Fruit fly (Drosophila melanogaster): ENCODE results near the gene Phf7.
A peak's percentile ranks its signal among the peaks of the same experiment; 100 is the strongest.

Gene Phf7

DNA sequence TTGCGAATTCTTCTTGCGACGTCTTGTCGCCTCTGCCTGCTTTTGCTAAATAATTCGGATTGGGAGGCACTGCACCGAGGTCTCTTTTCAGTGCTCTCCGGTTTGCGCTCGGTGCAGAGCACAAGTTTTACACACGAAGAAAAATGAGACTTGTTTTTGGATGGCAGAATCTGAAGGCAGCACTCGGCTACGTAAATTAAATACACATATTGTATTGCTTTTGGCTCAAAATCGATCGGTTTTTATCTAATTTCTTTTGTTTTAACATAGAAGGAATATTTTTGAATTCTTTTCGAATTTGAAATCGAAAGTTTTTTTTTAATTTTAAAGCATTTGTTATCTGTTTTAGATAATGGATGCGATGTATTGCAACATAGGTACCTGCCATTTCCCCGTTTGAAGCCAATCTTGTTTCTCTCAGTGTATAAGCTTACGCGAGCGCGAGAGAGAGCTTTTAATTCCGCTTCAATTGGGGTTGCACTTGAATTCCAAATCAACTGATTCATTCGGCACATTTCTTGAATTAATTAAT lies 7.9 kb upstream of the Phf7 start, which contains the start of gene AnxB10 (continued):
- TF ChIP-seq achi (GFP tag; optimal IDR thresholded peaks at IDR 0.05) (peak; percentile 94), spab (GFP tag; optimal IDR thresholded peaks at IDR 0.05) (peak; percentile 90), CG7368 (GFP tag; optimal IDR thresholded peaks at IDR 0.05) (peak; percentile 93), CG11762 (GFP tag; optimal IDR thresholded peaks at IDR 0.05; ENCODE audit: insufficient read depth) (peak; percentile 94), CG10631 (GFP tag; optimal IDR thresholded peaks at IDR 0.05) (peak; percentile 93), CG3032 (tag; optimal IDR thresholded peaks at IDR 0.05) (peak; percentile 93), CG3919 (GFP tag; optimal IDR thresholded peaks at IDR 0.05) (peak; percentile 96), net (GFP tag; optimal IDR thresholded peaks at IDR 0.05) (peak; percentile 96), Hr38 (GFP tag; optimal IDR thresholded peaks at IDR 0.05) (peak; percentile 32), dsx (GFP tag; optimal IDR thresholded peaks at IDR 0.05; ENCODE audit: poor library complexity, severe bottlenecking) (peak; percentile 84), Hr4 (GFP tag; optimal IDR thresholded peaks at IDR 0.05) (peak; percentile 93), CG8632 (GFP tag; optimal IDR thresholded peaks at IDR 0.05) (peak; percentile 95), CG4318 (GFP tag; optimal IDR thresholded peaks at IDR 0.05) (peak; percentile 90), CG9139 (GFP tag; optimal IDR thresholded peaks at IDR 0.05) (peak; percentile 88), CG6854 (GFP tag; optimal IDR thresholded peaks at IDR 0.05) (peak; percentile 88), Ets21C (GFP tag; optimal IDR thresholded peaks at IDR 0.05) (peak; percentile 92), salr (GFP tag; optimal IDR thresholded peaks at IDR 0.05) (peak; percentile 69 to 94), Blimp-1 (GFP tag; optimal IDR thresholded peaks at IDR 0.05) (peak; percentile 83), Gug (GFP tag; IDR thresholded peaks at IDR 0.05) (peak; percentile 90), cyc (GFP tag; optimal IDR thresholded peaks at IDR 0.05) (peak; percentile 94), CG15336 (GFP tag; IDR thresholded peaks at IDR 0.05) (peak; percentile 95), CG8119 (GFP tag; IDR thresholded peaks at IDR 0.05) (peak; percentile 94), eg (GFP tag; IDR thresholded peaks at IDR 0.05) (peak; percentile 86; the same call in 2 of the 3 replicates), Smox (GFP tag; optimal IDR thresholded peaks at IDR 0.05) (peak; percentile 94), CG16779 (tag; optimal IDR thresholded peaks at IDR 0.05) (peak; percentile 87), Sox15 (GFP tag; optimal IDR thresholded peaks at IDR 0.05) (peak; percentile 94), CG6808 (GFP tag; optimal IDR thresholded peaks at IDR 0.05) (peak; percentile 94), vri (GFP tag; optimal IDR thresholded peaks at IDR 0.05) (peak; percentile 87), CG10669 (GFP tag; optimal IDR thresholded peaks at IDR 0.05) (peak; percentile 95), CG34406 (GFP tag; optimal IDR thresholded peaks at IDR 0.05) (peak; percentile 95), CG6792 (GFP tag; optimal IDR thresholded peaks at IDR 0.05) (peak; percentile 97), CG1621 (tag; optimal IDR thresholded peaks at IDR 0.05) (peak; percentile 81), Eip78C (GFP tag) (peak; percentile 99), lz (GFP tag; optimal IDR thresholded peaks at IDR 0.05) (peak; percentile 96), Ets96B (tag; optimal IDR thresholded peaks at IDR 0.05) (peak; percentile 92), CG6276 (GFP tag; optimal IDR thresholded peaks at IDR 0.05) (peak; percentile 93), Sox14 (GFP tag; optimal IDR thresholded peaks at IDR 0.05) (peak; percentile 95)

DNA sequence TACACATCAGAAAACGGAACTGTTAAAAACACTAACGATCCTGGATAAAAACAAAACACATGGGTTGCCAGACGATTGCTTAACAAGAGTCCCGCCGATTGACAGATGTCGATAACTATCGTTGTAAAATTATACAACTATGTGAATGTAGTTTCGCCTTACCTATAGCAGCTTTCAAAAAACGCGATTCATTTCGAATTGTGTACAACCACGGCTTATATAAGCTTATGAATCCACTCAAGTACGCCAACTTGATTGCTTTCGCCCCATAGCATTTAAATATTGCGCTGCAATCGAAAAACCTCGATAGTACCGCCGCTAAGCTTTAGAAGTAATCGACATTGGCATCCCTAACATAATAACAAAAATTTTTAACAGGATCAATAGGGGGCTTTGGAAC lies 4.3 kb upstream of the Phf7 start, which contains the start of the genes CG9581 and CG9578:
Gene CG9581 (minus strand): TSS at position 84 of the 400 bp plus-strand sequence.
Gene CG9578 (plus strand): TSS at position 325 of the 400 bp plus-strand sequence.
- TF ChIP-seq CG3032 (tag; optimal IDR thresholded peaks at IDR 0.05) = peak; percentile 25
- TF ChIP-seq fkh (GFP tag; optimal IDR thresholded peaks at IDR 0.05) = peak; percentile 52
- no peak for TF ChIP-seq Hr38 (GFP tag; optimal IDR thresholded peaks at IDR 0.05)

dm6 chrX:20166484-20167038 lies 931 bp upstream of the Phf7 start, which contains the start of gene CG9577:
TSS of gene CG9577 (plus strand) at chrX:20166673.
- TF ChIP-seq CG1621 (tag; optimal IDR thresholded peaks at IDR 0.05) (peak; percentile 71), CG11294 (GFP tag; IDR thresholded peaks at IDR 0.05) (no peak), CG3032 (tag; optimal IDR thresholded peaks at IDR 0.05) (peak; percentile 12), achi (GFP tag; optimal IDR thresholded peaks at IDR 0.05) (no peak), Ets96B (tag; optimal IDR thresholded peaks at IDR 0.05) (peak; percentile 28), Hr4 (GFP tag; optimal IDR thresholded peaks at IDR 0.05) (no peak), Sox14 (GFP tag; optimal IDR thresholded peaks at IDR 0.05) (peak; percentile 25), CG6163 (GFP tag; IDR thresholded peaks at IDR 0.05) (peak; percentile 50; the same call in 1 of the 3 replicates), CG11902 (GFP tag; optimal IDR thresholded peaks at IDR 0.05) (no peak), ss (GFP tag; optimal IDR thresholded peaks at IDR 0.05) (peak; percentile 93 to 94), CG9139 (GFP tag; optimal IDR thresholded peaks at IDR 0.05) (peak; percentile 92), Eip78C (GFP tag) (peak; percentile 25), Ets21C (GFP tag; optimal IDR thresholded peaks at IDR 0.05) (no peak), CG15336 (GFP tag; IDR thresholded peaks at IDR 0.05) (peak; percentile 49; the same call in 1 of the 2 replicates), Blimp-1 (GFP tag; optimal IDR thresholded peaks at IDR 0.05) (peak; percentile 11), CG8632 (GFP tag; optimal IDR thresholded peaks at IDR 0.05) (no peak), CG7368 (GFP tag; optimal IDR thresholded peaks at IDR 0.05) (peak; percentile 29), fd59A (GFP tag; optimal IDR thresholded peaks at IDR 0.05) (no peak), salr (GFP tag; optimal IDR thresholded peaks at IDR 0.05) (peak in 1 of 2 experiments; percentile 36), CG3919 (GFP tag; optimal IDR thresholded peaks at IDR 0.05) (peak; percentile 33), net (GFP tag; optimal IDR thresholded peaks at IDR 0.05) (peak; percentile 48), CG6792 (GFP tag; optimal IDR thresholded peaks at IDR 0.05) (no peak), CG8319 (GFP tag; optimal IDR thresholded peaks at IDR 0.05) (no peak)
